Worm (Caenorhabditis elegans): ENCODE results near the gene ugt-18.
A peak's percentile ranks its signal among the peaks of the same experiment; 100 is the strongest.

ugt-18 gene

DNA sequence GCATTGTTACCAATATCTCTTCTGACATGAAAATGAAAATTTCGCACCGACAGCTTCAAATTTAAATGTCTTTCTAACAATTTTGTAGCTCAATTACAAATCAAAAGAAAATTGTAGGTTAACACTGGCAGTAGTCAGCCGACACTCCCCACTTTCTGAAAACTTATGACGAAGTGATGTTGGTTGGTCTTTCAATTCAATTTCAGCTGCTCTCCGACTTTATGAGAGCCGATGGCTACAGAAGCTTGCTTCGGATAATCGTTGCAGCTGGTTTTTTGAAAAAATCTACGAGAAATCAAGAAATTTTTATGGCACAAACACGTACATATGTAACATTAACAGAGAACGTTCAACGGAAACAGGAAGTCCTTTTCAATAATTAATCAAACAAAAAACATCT is 35.2 kb upstream of the ugt-18 start, which contains the start of gene sre-20:
TSS of gene sre-20 (minus strand) at position 101 of the 400 bp plus-strand sequence.
- TF ChIP-seq fkh-8 (tag; optimal IDR thresholded peaks at IDR 0.05) (peak; percentile 7), pax-3 (tag; optimal IDR thresholded peaks at IDR 0.05) (peak; percentile 41), lin-14 (GFP tag; optimal IDR thresholded peaks at IDR 0.05) (no peak)

- TF ChIP-seq nhr-237 (tag; optimal IDR thresholded peaks at IDR 0.05) (no peak), pax-3 (tag; optimal IDR thresholded peaks at IDR 0.05) (peak; percentile 68), nhr-71 (tag; optimal IDR thresholded peaks at IDR 0.05) (no peak), nhr-85 (tag) (no peak), ets-5 (GFP tag; IDR thresholded peaks at IDR 0.05) (no peak), snu-23 (GFP tag; optimal IDR thresholded peaks at IDR 0.05) (no peak), alr-1 (tag; optimal IDR thresholded peaks at IDR 0.05; ENCODE audit: borderline replicate concordance) (no peak), Y116A8C.19 (tag; optimal IDR thresholded peaks at IDR 0.05; ENCODE audit: borderline replicate concordance) (no peak), fos-1 (tag; optimal IDR thresholded peaks at IDR 0.05) (no peak), lin-13 (GFP tag; optimal IDR thresholded peaks at IDR 0.05) (no peak), efl-1 (optimal IDR thresholded peaks at IDR 0.05) (no peak), efl-1 (GFP tag; optimal IDR thresholded peaks at IDR 0.05 in 1 of 2) (no peak), lin-35 (GFP tag; optimal IDR thresholded peaks at IDR 0.05) (no peak), lir-3 (tag; optimal IDR thresholded peaks at IDR 0.05; ENCODE audit: poor library complexity) (no peak), elt-2 (tag; optimal IDR thresholded peaks at IDR 0.05) (no peak), unc-130 (tag; optimal IDR thresholded peaks at IDR 0.05) (no peak), dsc-1 (tag; optimal IDR thresholded peaks at IDR 0.05) (peak; percentile 59), unc-30 (tag; optimal IDR thresholded peaks at IDR 0.05) (no peak), C16A3.4 (tag; optimal IDR thresholded peaks at IDR 0.05) (no peak)
Observed at ce11 chrV:12786340-12786739, 33.7 kb upstream of the ugt-18 start.

ce11 chrV:12787026-12787425 is 33.0 kb upstream of the ugt-18 start, which contains the start of gene fkb-4:
TSS of gene fkb-4 (minus strand) at chrV:12787126.
- no peak for TF ChIP-seq unc-98 (GFP tag; IDR thresholded peaks at IDR 0.05)
- no peak for TF ChIP-seq dpl-1 (GFP tag; optimal IDR thresholded peaks at IDR 0.05)
- peak; percentile 35 for TF ChIP-seq blmp-1 (tag; optimal IDR thresholded peaks at IDR 0.05)

ce11 chrV:12788451-12788850 is 31.6 kb upstream of the ugt-18 start, which contains the start of gene srbc-44:
TSS of gene srbc-44 (minus strand) at chrV:12788551.
- TF ChIP-seq mep-1 (tag; optimal IDR thresholded peaks at IDR 0.05), result no peak
- no peak for TF ChIP-seq irx-1 (tag; optimal IDR thresholded peaks at IDR 0.05)
- no peak for TF ChIP-seq C04F5.9 (tag; optimal IDR thresholded peaks at IDR 0.05)
- TF ChIP-seq mab-9 (GFP tag; IDR thresholded peaks at IDR 0.05), result no peak
- TF ChIP-seq rnt-1 (tag; optimal IDR thresholded peaks at IDR 0.05), result no peak
- no peak for TF ChIP-seq hlh-4 (tag; optimal IDR thresholded peaks at IDR 0.05)
- no peak for TF ChIP-seq lin-39 (tag; optimal IDR thresholded peaks at IDR 0.05)
- no peak for TF ChIP-seq hpl-2 (GFP tag; optimal IDR thresholded peaks at IDR 0.05)
- no peak for TF ChIP-seq snpc-4 (tag; optimal IDR thresholded peaks at IDR 0.05)
- TF ChIP-seq lin-35 (GFP tag; optimal IDR thresholded peaks at IDR 0.05), result no peak
- TF ChIP-seq nhr-76 (tag; optimal IDR thresholded peaks at IDR 0.05), result no peak
- no peak for TF ChIP-seq sox-4 (tag; optimal IDR thresholded peaks at IDR 0.05)
- no peak for TF ChIP-seq tlp-1 (tag; optimal IDR thresholded peaks at IDR 0.05)

DNA sequence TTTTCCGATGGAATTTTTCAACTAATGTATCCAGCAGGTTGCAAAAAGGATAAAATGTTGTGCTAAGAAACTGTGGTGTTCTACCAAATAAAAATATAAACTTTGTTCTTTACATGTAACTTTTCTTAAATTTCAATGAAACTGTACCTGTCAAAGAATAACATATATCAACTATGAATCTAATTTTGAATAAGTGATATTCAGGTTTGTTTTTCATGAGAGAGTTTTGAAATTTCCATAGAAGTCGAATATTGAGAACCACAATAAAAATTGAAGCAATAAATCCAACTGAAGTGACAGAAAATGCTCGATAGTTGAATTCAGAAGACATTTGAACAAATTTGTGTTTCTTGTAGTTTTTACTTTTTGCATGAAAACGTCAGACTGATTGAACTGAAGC is 29.9 kb upstream of the ugt-18 start, which contains the start of gene srbc-43:
TSS of gene srbc-43 (minus strand) at position 331 of the 400 bp plus-strand sequence.
- TF ChIP-seq ama-1 (optimal IDR thresholded peaks at IDR 0.05), result no peak
- no peak for TF ChIP-seq zag-1 (tag; optimal IDR thresholded peaks at IDR 0.05)
- TF ChIP-seq ceh-90 (tag; optimal IDR thresholded peaks at IDR 0.05), result no peak
- peak; percentile 7 for TF ChIP-seq elt-2 (tag; optimal IDR thresholded peaks at IDR 0.05)

All from whole organism, L1 larva.